Worm (Caenorhabditis elegans) whole organism, L3 larva: ENCODE measurements around the gene npax-4.

Experiments
- R02D3.7 ChIP-seq: fragments of 150-350 bp; optimal IDR thresholded peaks from 2 replicates; lab custom pipeline; 2014; ENCODE audit warnings: missing biosample characterization, missing genetic modification characterization
- aly-2 ChIP-seq: fragments of 150-350 bp; optimal IDR thresholded peaks from 2 replicates; lab custom pipeline; 2014; ENCODE audit warnings: missing biosample characterization, missing genetic modification characterization
- ceh-28 ChIP-seq: fragments of 150-350 bp; optimal IDR thresholded peaks from 2 replicates; lab custom pipeline; 2014; ENCODE audit warnings: missing biosample characterization, missing genetic modification reagents, missing genetic modification characterization
- ceh-82 ChIP-seq: fragments of 150-350 bp; optimal IDR thresholded peaks from 2 replicates; lab custom pipeline; 2014; ENCODE audit warnings: missing biosample characterization, missing genetic modification characterization
- ceh-9 ChIP-seq: sonication (generic microtip); optimal IDR thresholded peaks from 2 replicates; lab custom pipeline; 2018; ENCODE audit warnings: missing biosample characterization, missing genetic modification characterization
- daf-12 ChIP-seq: fragments of 150-350 bp; optimal IDR thresholded peaks from 2 replicates; lab custom pipeline; 2014; ENCODE audit warnings: missing biosample characterization, missing genetic modification reagents, missing genetic modification characterization
- egl-27 ChIP-seq: sonication (generic microtip); optimal IDR thresholded peaks from 4 replicates; lab custom pipeline; 2017; ENCODE audit warnings: missing biosample characterization, missing genetic modification reagents, missing genetic modification characterization
- elt-1 ChIP-seq: fragments of 150-350 bp; optimal IDR thresholded peaks from 2 replicates; lab custom pipeline; 2014; ENCODE audit warnings: missing biosample characterization, missing genetic modification characterization
- elt-2 ChIP-seq: sonication (generic microtip); optimal IDR thresholded peaks from 2 replicates; lab custom pipeline; 2016; ENCODE audit warnings: missing genetic modification reagents, mild to moderate bottlenecking, missing genetic modification characterization, missing compliant biosample characterization
- elt-3 ChIP-seq, 3 experiments: fragments of 150-350 bp in 1 of 3; sonication (generic microtip) in 2 of 3; optimal IDR thresholded peaks; 2 replicates in 2 of 3; 4 replicates in 1 of 3; lab custom pipeline; 2014 to 2017; ENCODE audit warnings: missing biosample characterization in 3 of 3, missing genetic modification characterization in 3 of 3
- eor-1 ChIP-seq, 2 experiments: fragments of 150-350 bp; optimal IDR thresholded peaks; 2 replicates each; lab custom pipeline; 2014 to 2018; ENCODE audit warnings: missing biosample characterization in 2 of 2, missing genetic modification characterization in 2 of 2
- fkh-2 ChIP-seq: fragments of 150-350 bp; optimal IDR thresholded peaks from 2 replicates; lab custom pipeline; 2014; ENCODE audit warnings: missing biosample characterization, missing genetic modification reagents, missing genetic modification characterization
- fos-1 ChIP-seq: fragments of 150-350 bp; optimal IDR thresholded peaks from 2 replicates; lab custom pipeline; 2014; ENCODE audit warnings: missing biosample characterization, missing genetic modification characterization
- lin-15B ChIP-seq: fragments of 150-350 bp; optimal IDR thresholded peaks from 2 replicates; lab custom pipeline; 2014; ENCODE audit warnings: missing biosample characterization, missing genetic modification characterization
- lin-39 ChIP-seq: fragments of 150-350 bp; optimal IDR thresholded peaks from 2 replicates; lab custom pipeline; 2018; ENCODE audit warnings: missing biosample characterization, missing genetic modification reagents, missing genetic modification characterization
- lsy-12 ChIP-seq: sonication (generic microtip); optimal IDR thresholded peaks from 2 replicates; lab custom pipeline; 2016; ENCODE audit warnings: mild to moderate bottlenecking, missing genetic modification characterization, missing compliant biosample characterization
- mdl-1 ChIP-seq: fragments of 150-350 bp; optimal IDR thresholded peaks from 2 replicates; lab custom pipeline; 2014; ENCODE audit warnings: missing biosample characterization, missing genetic modification characterization
- mml-1 ChIP-seq: fragments of 150-350 bp; sonication (generic microtip); optimal IDR thresholded peaks from 3 replicates; lab custom pipeline; 2014; ENCODE audit warnings: missing biosample characterization, missing genetic modification characterization
- nhr-12 ChIP-seq: fragments of 150-350 bp; optimal IDR thresholded peaks from 2 replicates; lab custom pipeline; 2014; ENCODE audit warnings: missing biosample characterization, missing genetic modification characterization
- nhr-23 ChIP-seq: fragments of 150-350 bp; optimal IDR thresholded peaks from 2 replicates; lab custom pipeline; 2014; ENCODE audit warnings: missing biosample characterization, missing genetic modification reagents, missing genetic modification characterization
- nhr-237 ChIP-seq: fragments of 150-350 bp; optimal IDR thresholded peaks from 2 replicates; lab custom pipeline; 2014; ENCODE audit warnings: missing biosample characterization, missing genetic modification characterization
- nhr-25 ChIP-seq: sonication (generic microtip); optimal IDR thresholded peaks from 2 replicates; lab custom pipeline; 2017; ENCODE audit warnings: missing biosample characterization, missing genetic modification characterization
- nhr-67 ChIP-seq: fragments of 150-350 bp; optimal IDR thresholded peaks from 2 replicates; lab custom pipeline; 2014; ENCODE audit warnings: missing biosample characterization, missing genetic modification characterization
- nhr-76 ChIP-seq: fragments of 150-350 bp; sonication (generic microtip); optimal IDR thresholded peaks from 5 replicates; lab custom pipeline; 2014; ENCODE audit warnings: missing biosample characterization, missing genetic modification characterization
- pha-4 ChIP-seq: fragments of 150-350 bp; optimal IDR thresholded peaks from 2 replicates; lab custom pipeline; 2014; ENCODE audit warnings: missing biosample characterization, missing genetic modification reagents, missing genetic modification characterization
- pqm-1 ChIP-seq: fragments of 150-350 bp; optimal IDR thresholded peaks from 2 replicates; lab custom pipeline; 2017; ENCODE audit warnings: missing biosample characterization, missing genetic modification characterization, inconsistent platforms
- sea-2 ChIP-seq: fragments of 150-350 bp; sonication (generic microtip); optimal IDR thresholded peaks from 4 replicates; lab custom pipeline; 2014; ENCODE audit warnings: missing biosample characterization, missing genetic modification reagents, missing genetic modification characterization

npax-4 gene

ce11 chrIV:8840161-8840765, 39.4 kb downstream of the npax-4 start, which contains the start of the genes T28C6.11 and T11B7.1:
TSS of gene T28C6.11 (minus strand) at chrIV:8840261.
TSS of gene T11B7.1 (plus strand) at chrIV:8840715.
- TF ChIP-seq pqm-1 (no peak), lin-39 (tag; lab: Kevin White, UChicago) (no peak), daf-12 (tag; lab: Kevin White, UChicago) (no peak), lsy-12 (tag; lab: Kevin White, UChicago) (no peak), fos-1 (no peak), mdl-1 (no peak), fkh-2 (tag; lab: Kevin White, UChicago) (no peak), nhr-67 (tag; lab: Kevin White, UChicago) (no peak), sea-2 (no peak), elt-1 (tag; lab: Kevin White, UChicago) (no peak), elt-3 (tag; optimal IDR thresholded peaks at IDR 0.05; lab: Kevin White, UChicago) (no peak), aly-2 (tag; lab: Kevin White, UChicago) (no peak), mml-1 (tag; lab: Kevin White, UChicago) (no peak), R02D3.7 (tag; lab: Kevin White, UChicago) (no peak)
- TF ChIP-seq, all 47 proteins: peak for 0

ce11 chrIV:8830591-8830990, 49.1 kb downstream of the npax-4 start, which contains the start of gene T28C6.8:
TSS of gene T28C6.8 (minus strand) at chrIV:8830727.
- TF ChIP-seq nhr-237 (tag; lab: Kevin White, UChicago) (no peak), ceh-28 (tag; lab: Kevin White, UChicago) (peak; percentile 38), nhr-25 (peak; percentile 66), pqm-1 (peak; percentile 88), nhr-23 (tag; lab: Kevin White, UChicago) (peak; percentile 21), lin-15B (tag; lab: Kevin White, UChicago) (peak; percentile 1), pha-4 (peak; percentile 89), R02D3.7 (tag; lab: Kevin White, UChicago) (peak; percentile 7), nhr-76 (tag; lab: Kevin White, UChicago) (no peak), elt-2 (tag; lab: Kevin White, UChicago) (peak; percentile 45), ceh-9 (tag; lab: Kevin White, UChicago) (no peak)

- TF ChIP-seq nhr-12 (tag; lab: Kevin White, UChicago) (no peak), egl-27 (no peak), ceh-28 (tag; lab: Kevin White, UChicago) (no peak), eor-1 (tag; optimal IDR thresholded peaks at IDR 0.05; lab: Kevin White, UChicago) (no peak), ceh-82 (tag; lab: Kevin White, UChicago) (no peak)
Observed at ce11 chrIV:8827500-8827899, 52.2 kb downstream of the npax-4 start, which contains the start of gene T28C6.7. TSS of gene T28C6.7 (plus strand) at chrIV:8827800.
